Worm (Caenorhabditis elegans) whole organism, L1 larva: ENCODE measurements around the gene dpy-27.

Experiments
- C34B4.2 ChIP-seq: sonication (generic microtip); optimal IDR thresholded peaks from 2 replicates; lab custom pipeline; 2017; ENCODE audit warnings: mild to moderate bottlenecking, missing genetic modification characterization, missing compliant biosample characterization
- ama-1 ChIP-seq: fragments of 150-350 bp; optimal IDR thresholded peaks from 2 replicates; lab custom pipeline; 2014
- ceh-63 ChIP-seq: fragments of 200-800 bp; sonication (Bioruptor generic); optimal IDR thresholded peaks from 2 replicates; lab custom pipeline; 2018; ENCODE audit warnings: mild to moderate bottlenecking, missing genetic modification characterization, missing compliant biosample characterization
- ceh-8 ChIP-seq: fragments of 200-800 bp; sonication (Bioruptor generic); optimal IDR thresholded peaks from 2 replicates; lab custom pipeline; 2018; ENCODE audit warnings: mild to moderate bottlenecking, missing genetic modification characterization, moderate library complexity, missing compliant biosample characterization
- ceh-88 ChIP-seq: fragments of 200-800 bp; sonication (Bioruptor generic); IDR thresholded peaks from 2 replicates; pipeline ENCODE4 v1.3.6; 2022; ENCODE audit warnings: missing genetic modification characterization, missing compliant biosample characterization
- ces-1 ChIP-seq: fragments of 150-350 bp; optimal IDR thresholded peaks from 2 replicates; lab custom pipeline; 2014; ENCODE audit warnings: missing biosample characterization, missing genetic modification reagents, missing genetic modification characterization
- dsc-1 ChIP-seq: sonication (generic microtip); optimal IDR thresholded peaks from 2 replicates; lab custom pipeline; 2016; ENCODE audit warnings: mild to moderate bottlenecking, missing genetic modification characterization, missing compliant biosample characterization
- efl-1 ChIP-seq, 4 experiments: fragments of 150-350 bp; optimal IDR thresholded peaks in 3 of 4; peaks in 1 of 4; 1 replicate in 1 of 4; 2 replicates in 3 of 4; lab custom pipeline; 2014; ENCODE audit warnings: missing biosample characterization in 2 of 4, missing genetic modification characterization in 2 of 4, missing genetic modification reagents in 2 of 4
- efl-3 ChIP-seq: fragments of 200-800 bp; sonication (Bioruptor generic); optimal IDR thresholded peaks from 2 replicates; lab custom pipeline; 2018; ENCODE audit warnings: mild to moderate bottlenecking, missing genetic modification characterization, missing compliant biosample characterization
- egl-13 ChIP-seq: sonication (generic microtip); optimal IDR thresholded peaks from 2 replicates; lab custom pipeline; 2016; ENCODE audit warnings: missing genotype, missing genetic modification reagents, missing genetic modification characterization, missing compliant biosample characterization
- egl-27 ChIP-seq, 2 experiments: fragments of 150-350 bp in 1 of 2; sonication (generic microtip); optimal IDR thresholded peaks; 3 replicates each; lab custom pipeline; 2017 to 2018; ENCODE audit warnings: missing biosample characterization in 2 of 2, missing genetic modification characterization in 2 of 2, missing genetic modification reagents in 2 of 2
- elt-3 ChIP-seq, 6 experiments: fragments of 150-350 bp in 1 of 6; sonication (generic microtip); optimal IDR thresholded peaks; 2 replicates each; lab custom pipeline; 2017 to 2018; ENCODE audit warnings: missing biosample characterization in 6 of 6, missing genetic modification characterization in 6 of 6, inconsistent platforms in 1 of 6
- ets-5 ChIP-seq: fragments of 200-800 bp; sonication (Bioruptor generic); IDR thresholded peaks from 2 replicates; pipeline ENCODE4 v1.3.6; 2022; ENCODE audit warnings: missing genetic modification characterization, missing compliant biosample characterization
- fkh-10 ChIP-seq: sonication (generic microtip); optimal IDR thresholded peaks from 2 replicates; lab custom pipeline; 2017; ENCODE audit warnings: missing biosample characterization, missing genetic modification reagents, missing genetic modification characterization
- fkh-4 ChIP-seq: sonication (generic microtip); optimal IDR thresholded peaks from 2 replicates; lab custom pipeline; 2016; ENCODE audit warnings: missing compliant biosample characterization, missing genetic modification characterization, borderline replicate concordance
- fkh-8 ChIP-seq: sonication (generic microtip); optimal IDR thresholded peaks from 2 replicates; lab custom pipeline; 2016; ENCODE audit warnings: mild to moderate bottlenecking, missing genetic modification characterization, missing compliant biosample characterization
- fos-1 ChIP-seq: fragments of 150-350 bp; optimal IDR thresholded peaks from 2 replicates; lab custom pipeline; 2014; ENCODE audit warnings: missing biosample characterization, missing genetic modification characterization
- grh-1 ChIP-seq: fragments of 200-800 bp; sonication (Bioruptor generic); IDR thresholded peaks from 2 replicates; pipeline ENCODE4 v1.3.6; 2022; ENCODE audit warnings: missing genetic modification reagents, missing genetic modification characterization, missing compliant biosample characterization
- hlh-17 ChIP-seq: fragments of 200-800 bp; sonication (Bioruptor generic); optimal IDR thresholded peaks from 2 replicates; lab custom pipeline; 2018; ENCODE audit warnings: missing genetic modification characterization, mild to moderate bottlenecking, missing compliant biosample characterization, moderate library complexity, borderline replicate concordance
- jun-1 ChIP-seq: fragments of 150-350 bp; optimal IDR thresholded peaks from 2 replicates; lab custom pipeline; 2014; ENCODE audit warnings: missing biosample characterization, missing genetic modification reagents, missing genetic modification characterization
- lin-13 ChIP-seq: fragments of 150-350 bp; optimal IDR thresholded peaks from 2 replicates; lab custom pipeline; 2014; ENCODE audit warnings: missing biosample characterization, missing genetic modification reagents, missing genetic modification characterization
- lin-14 ChIP-seq: fragments of 200-800 bp; sonication (Bioruptor generic); optimal IDR thresholded peaks from 2 replicates; lab custom pipeline; 2018; ENCODE audit warnings: mild to moderate bottlenecking, missing genetic modification characterization, moderate library complexity, missing compliant biosample characterization
- lin-35 ChIP-seq, 2 experiments: fragments of 150-350 bp; optimal IDR thresholded peaks; 2 replicates each; lab custom pipeline; 2014; ENCODE audit warnings: missing biosample characterization in 2 of 2, missing genetic modification characterization in 2 of 2, missing genetic modification reagents in 2 of 2
- lir-3 ChIP-seq: sonication (generic microtip); optimal IDR thresholded peaks from 2 replicates; lab custom pipeline; 2016; ENCODE audit warnings: mild to moderate bottlenecking, missing genetic modification characterization, moderate library complexity, missing compliant biosample characterization; ENCODE audit not compliant: poor library complexity
- mef-2 ChIP-seq: fragments of 150-350 bp; optimal IDR thresholded peaks from 2 replicates; lab custom pipeline; 2014; ENCODE audit warnings: missing biosample characterization, missing genetic modification characterization
- mep-1 ChIP-seq: fragments of 150-350 bp; optimal IDR thresholded peaks from 2 replicates; lab custom pipeline; 2014; ENCODE audit warnings: missing biosample characterization, missing genetic modification characterization
- nhr-12 ChIP-seq: sonication (generic microtip); optimal IDR thresholded peaks from 2 replicates; lab custom pipeline; 2017; ENCODE audit warnings: missing biosample characterization, missing genetic modification characterization
- nhr-20 ChIP-seq: sonication (generic microtip); optimal IDR thresholded peaks from 2 replicates; lab custom pipeline; 2016; ENCODE audit warnings: mild to moderate bottlenecking, missing genetic modification characterization, missing compliant biosample characterization
- nhr-237 ChIP-seq: fragments of 150-350 bp; optimal IDR thresholded peaks from 2 replicates; lab custom pipeline; 2014; ENCODE audit warnings: missing biosample characterization, missing genetic modification characterization
- nhr-28 ChIP-seq: fragments of 150-350 bp; optimal IDR thresholded peaks from 2 replicates; lab custom pipeline; 2014; ENCODE audit warnings: missing biosample characterization, missing genetic modification characterization
- nhr-47 ChIP-seq: sonication (generic microtip); optimal IDR thresholded peaks from 2 replicates; lab custom pipeline; 2016; ENCODE audit warnings: mild to moderate bottlenecking, missing genetic modification characterization, moderate library complexity, missing compliant biosample characterization
- nhr-71 ChIP-seq: sonication (generic microtip); optimal IDR thresholded peaks from 2 replicates; lab custom pipeline; 2016; ENCODE audit warnings: mild to moderate bottlenecking, missing genetic modification characterization, moderate library complexity, missing compliant biosample characterization
- nhr-77 ChIP-seq: fragments of 150-350 bp; optimal IDR thresholded peaks from 2 replicates; lab custom pipeline; 2014; ENCODE audit warnings: missing biosample characterization, missing genetic modification characterization
- nhr-85 ChIP-seq: sonication (generic microtip); peaks from one replicate; lab custom pipeline; 2016; ENCODE audit warnings: missing genetic modification characterization, inconsistent platforms, missing compliant biosample characterization
- nhr-90 ChIP-seq: sonication (generic microtip); optimal IDR thresholded peaks from 2 replicates; lab custom pipeline; 2016; ENCODE audit warnings: mild to moderate bottlenecking, missing genetic modification characterization, missing compliant biosample characterization; ENCODE audit not compliant: poor library complexity
- pag-3 ChIP-seq: sonication (generic microtip); optimal IDR thresholded peaks from 2 replicates; lab custom pipeline; 2017; ENCODE audit warnings: missing genetic modification characterization, mild to moderate bottlenecking, missing compliant biosample characterization, antibody characterized with exemption, borderline replicate concordance; ENCODE audit not compliant: insufficient read depth
- pax-3 ChIP-seq: fragments of 200-800 bp; sonication (Bioruptor generic); optimal IDR thresholded peaks from 2 replicates; lab custom pipeline; 2018; ENCODE audit warnings: mild to moderate bottlenecking, missing genetic modification characterization, moderate library complexity, missing compliant biosample characterization
- rnt-1 ChIP-seq: sonication (generic microtip); optimal IDR thresholded peaks from 2 replicates; lab custom pipeline; 2016; ENCODE audit warnings: mild to moderate bottlenecking, missing genetic modification characterization, moderate library complexity, missing compliant biosample characterization
- snpc-4 ChIP-seq: fragments of 150-350 bp; optimal IDR thresholded peaks from 2 replicates; lab custom pipeline; 2014; ENCODE audit warnings: missing biosample characterization, missing genetic modification characterization
- snu-23 ChIP-seq: sonication (generic microtip); optimal IDR thresholded peaks from 2 replicates; lab custom pipeline; 2016; ENCODE audit warnings: missing genetic modification characterization, missing compliant biosample characterization
- sup-37 ChIP-seq: fragments of 200-800 bp; sonication (Bioruptor generic); optimal IDR thresholded peaks from 2 replicates; lab custom pipeline; 2018; ENCODE audit warnings: mild to moderate bottlenecking, missing genetic modification characterization, missing compliant biosample characterization
- swsn-7 ChIP-seq: sonication (generic microtip); optimal IDR thresholded peaks from 2 replicates; lab custom pipeline; 2016; ENCODE audit warnings: missing genetic modification characterization, missing compliant biosample characterization
- tbx-2 ChIP-seq: sonication (generic microtip); optimal IDR thresholded peaks from 2 replicates; lab custom pipeline; 2016; ENCODE audit warnings: missing genetic modification characterization, missing compliant biosample characterization
- unc-130 ChIP-seq: fragments of 150-350 bp; optimal IDR thresholded peaks from 2 replicates; lab custom pipeline; 2017; ENCODE audit warnings: missing biosample characterization, missing genetic modification characterization, inconsistent platforms
- unc-30 ChIP-seq: sonication (generic microtip); optimal IDR thresholded peaks from 2 replicates; lab custom pipeline; 2017; ENCODE audit warnings: missing biosample characterization, missing genetic modification characterization
- unc-62 ChIP-seq: fragments of 150-350 bp; optimal IDR thresholded peaks from 2 replicates; lab custom pipeline; 2014; ENCODE audit warnings: missing biosample characterization, missing genetic modification reagents, missing genetic modification characterization
- vab-15 ChIP-seq: sonication (generic microtip); optimal IDR thresholded peaks from 2 replicates; lab custom pipeline; 2017; ENCODE audit warnings: missing genotype, mild to moderate bottlenecking, missing genetic modification characterization, missing compliant biosample characterization
- xbp-1 ChIP-seq: sonication (generic microtip); optimal IDR thresholded peaks from 2 replicates; lab custom pipeline; 2016; ENCODE audit warnings: missing genetic modification characterization, missing compliant biosample characterization
- zag-1 ChIP-seq: fragments of 150-350 bp; optimal IDR thresholded peaks from 2 replicates; lab custom pipeline; 2014; ENCODE audit warnings: missing biosample characterization, missing genetic modification characterization
- zip-4 ChIP-seq: fragments of 200-800 bp; sonication (Bioruptor generic); optimal IDR thresholded peaks from 2 replicates; lab custom pipeline; 2018; ENCODE audit warnings: mild to moderate bottlenecking, missing genetic modification characterization, moderate library complexity, missing compliant biosample characterization

Gene dpy-27

DNA sequence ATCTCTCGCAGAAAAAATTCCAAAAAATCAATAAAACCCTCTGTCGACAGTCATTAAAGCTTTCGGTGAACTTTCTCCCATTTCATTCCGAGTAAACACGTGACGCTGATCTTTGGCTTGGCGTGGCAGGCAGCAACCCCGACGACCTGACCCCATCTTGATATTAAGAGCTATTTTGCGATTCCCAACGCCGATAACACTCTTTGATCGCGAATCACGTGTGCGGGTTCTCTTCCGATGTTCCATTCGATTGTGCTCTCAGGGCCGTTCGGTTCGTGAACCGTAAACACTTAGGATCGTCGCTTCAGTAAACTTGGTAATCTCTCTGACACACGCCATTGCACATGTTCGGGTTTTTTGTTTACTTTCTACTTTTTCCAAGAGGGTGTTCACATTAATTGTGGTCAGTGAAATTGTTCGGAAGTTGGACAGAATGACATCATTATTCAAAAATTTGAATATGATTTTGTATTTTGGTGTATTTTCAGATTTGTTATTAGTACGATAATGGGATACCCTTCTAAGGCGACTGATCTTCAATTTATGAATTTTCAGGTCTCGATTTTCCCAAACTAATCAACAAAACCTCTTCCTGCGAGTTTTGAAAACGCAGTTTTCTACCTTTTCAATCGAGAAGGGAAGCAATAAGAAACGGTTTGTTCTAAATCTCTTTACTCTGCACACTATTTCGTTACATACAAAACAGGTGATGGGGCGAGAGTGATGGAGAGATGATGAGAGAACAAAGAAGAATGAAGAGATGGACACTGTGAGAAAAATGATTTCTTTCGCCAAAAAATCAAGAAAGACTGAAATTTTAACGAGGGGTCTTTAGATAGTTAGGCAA is 22.1 kb downstream of the dpy-27 start (continued):
- peak; percentile 53 for TF ChIP-seq nhr-20 (tag; lab: Kevin White, UChicago)
- peak in 1 of 2 experiments; percentile 11 for TF ChIP-seq efl-1 (optimal IDR thresholded peaks at IDR 0.05; lab: Kevin White, UChicago)
- TF ChIP-seq efl-1 (GFP tag; optimal IDR thresholded peaks at IDR 0.05 in 1 of 2; lab: Kevin White, UChicago) = peak in 1 of 2 experiments; percentile 80
- TF ChIP-seq dsc-1 (tag; lab: Kevin White, UChicago) = no peak
- TF ChIP-seq pag-3 = no peak
- TF ChIP-seq hlh-17 = no peak
- TF ChIP-seq ces-1 = no peak
- TF ChIP-seq lin-13 (GFP tag; lab: Kevin White, UChicago) = no peak
- no peak for TF ChIP-seq tbx-2
- no peak for TF ChIP-seq ceh-88 (GFP tag; lab: Robert Waterston, UW)
- TF ChIP-seq efl-3 (GFP tag; lab: Kevin White, UChicago) = no peak
- peak; percentile 94 for TF ChIP-seq nhr-85 (tag; lab: Kevin White, UChicago)
- TF ChIP-seq egl-27 (tag; optimal IDR thresholded peaks at IDR 0.05; lab: Kevin White, UChicago) = no peak
- peak; percentile 70 for TF ChIP-seq lin-14 (GFP tag; lab: Kevin White, UChicago)
- TF ChIP-seq unc-62 (GFP tag; lab: Kevin White, UChicago) = no peak
- TF ChIP-seq nhr-28 = no peak
- no peak for TF ChIP-seq vab-15
- TF ChIP-seq lin-35 (GFP tag; optimal IDR thresholded peaks at IDR 0.05; lab: Kevin White, UChicago) = peak in 1 of 2 experiments; percentile 38
- peak; percentile 24; the same call in 1 of the 2 replicates for TF ChIP-seq grh-1 (GFP tag; lab: Robert Waterston, UW)
- TF ChIP-seq pax-3 (tag; lab: Kevin White, UChicago) = no peak
- peak; percentile 41 for TF ChIP-seq nhr-90 (tag; lab: Kevin White, UChicago)
- TF ChIP-seq nhr-71 (tag; lab: Kevin White, UChicago) = peak; percentile 60
- TF ChIP-seq snpc-4 (tag; lab: Kevin White, UChicago) = no peak
- no peak for TF ChIP-seq jun-1 (tag; lab: Kevin White, UChicago)
- peak; percentile 9 for TF ChIP-seq nhr-47 (tag; lab: Kevin White, UChicago)
- TF ChIP-seq fkh-4 (tag; lab: Kevin White, UChicago) = no peak
- no peak for TF ChIP-seq nhr-237 (tag; lab: Kevin White, UChicago)
- no peak for TF ChIP-seq fkh-8 (tag; lab: Kevin White, UChicago)
- TF ChIP-seq swsn-7 (tag; lab: Kevin White, UChicago) = no peak
- TF ChIP-seq C34B4.2 = no peak
- TF ChIP-seq fos-1 (tag; lab: Kevin White, UChicago) = no peak
- TF ChIP-seq sup-37 (GFP tag; lab: Kevin White, UChicago) = no peak
- peak; percentile 12 for TF ChIP-seq xbp-1 (tag; lab: Kevin White, UChicago)
- no peak for TF ChIP-seq unc-30
- TF ChIP-seq nhr-77 (tag; lab: Kevin White, UChicago) = no peak
- TF ChIP-seq nhr-12 (tag; lab: Kevin White, UChicago) = no peak
- no peak for TF ChIP-seq ceh-8 (GFP tag; lab: Kevin White, UChicago)
- no peak for TF ChIP-seq ama-1 (lab: Kevin White, UChicago)
- TF ChIP-seq zip-4 (GFP tag; lab: Kevin White, UChicago) = no peak
- peak; percentile 49 for TF ChIP-seq snu-23 (GFP tag; lab: Kevin White, UChicago)
- no peak for TF ChIP-seq egl-13
- no peak for TF ChIP-seq ets-5
- no peak for TF ChIP-seq zag-1 (tag; lab: Kevin White, UChicago)
- peak; percentile 48 for TF ChIP-seq mep-1 (tag; lab: Kevin White, UChicago)
- TF ChIP-seq mef-2 (tag; lab: Kevin White, UChicago) = no peak
- no peak for TF ChIP-seq lir-3
- peak; percentile 80 for TF ChIP-seq unc-130 (tag; lab: Kevin White, UChicago)
- TF ChIP-seq rnt-1 (tag; lab: Kevin White, UChicago) = peak; percentile 33
- no peak for TF ChIP-seq ceh-63 (GFP tag; lab: Kevin White, UChicago)
- no peak for TF ChIP-seq fkh-10
- TF ChIP-seq elt-3 (tag; optimal IDR thresholded peaks at IDR 0.05; lab: Kevin White, UChicago) = peak in 2 of 6 experiments; percentile 1 to 20
